Worm (Caenorhabditis elegans) whole organism, L1 larva: Measurements from ENCODE around the gene K02E7.7.

ENCODE experiments used
- C04F5.9 ChIP-seq: sonication (generic microtip); optimal IDR thresholded peaks from 2 replicates; lab custom pipeline; 2016; ENCODE audit warnings: missing genetic modification characterization, missing compliant biosample characterization
- F16B12.6 ChIP-seq: fragments of 150-350 bp; optimal IDR thresholded peaks from 2 replicates; lab custom pipeline; 2014; ENCODE audit warnings: missing biosample characterization, missing genetic modification characterization
- alr-1 ChIP-seq: fragments of 200-800 bp; sonication (Bioruptor generic); optimal IDR thresholded peaks from 2 replicates; lab custom pipeline; 2018; ENCODE audit warnings: borderline replicate concordance, mild to moderate bottlenecking, missing genetic modification characterization, missing compliant biosample characterization
- aly-2 ChIP-seq: fragments of 150-350 bp; optimal IDR thresholded peaks from 2 replicates; lab custom pipeline; 2014; ENCODE audit warnings: missing biosample characterization, missing genetic modification characterization
- ama-1 ChIP-seq: fragments of 150-350 bp; optimal IDR thresholded peaks from 2 replicates; lab custom pipeline; 2014
- blmp-1 ChIP-seq: fragments of 150-350 bp; optimal IDR thresholded peaks from 2 replicates; lab custom pipeline; 2014; ENCODE audit warnings: missing biosample characterization, missing genetic modification characterization
- ceh-63 ChIP-seq: fragments of 200-800 bp; sonication (Bioruptor generic); optimal IDR thresholded peaks from 2 replicates; lab custom pipeline; 2018; ENCODE audit warnings: mild to moderate bottlenecking, missing genetic modification characterization, missing compliant biosample characterization
- ceh-82 ChIP-seq, 3 experiments: fragments of 150-350 bp in 1 of 3; sonication (generic microtip) in 2 of 3; optimal IDR thresholded peaks; 2 replicates each; lab custom pipeline; 2014 to 2017; ENCODE audit warnings: missing biosample characterization in 3 of 3, missing genetic modification characterization in 3 of 3
- ceh-88 ChIP-seq: fragments of 200-800 bp; sonication (Bioruptor generic); IDR thresholded peaks from 2 replicates; pipeline ENCODE4 v1.3.6; 2022; ENCODE audit warnings: missing genetic modification characterization, missing compliant biosample characterization
- ceh-90 ChIP-seq: sonication (generic microtip); optimal IDR thresholded peaks from 2 replicates; lab custom pipeline; 2016; ENCODE audit warnings: missing genetic modification characterization, missing compliant biosample characterization
- efl-1 ChIP-seq, 4 experiments: fragments of 150-350 bp; optimal IDR thresholded peaks in 3 of 4; peaks in 1 of 4; 1 replicate in 1 of 4; 2 replicates in 3 of 4; lab custom pipeline; 2014; ENCODE audit warnings: missing biosample characterization in 2 of 4, missing genetic modification characterization in 2 of 4, missing genetic modification reagents in 2 of 4
- egl-13 ChIP-seq: sonication (generic microtip); optimal IDR thresholded peaks from 2 replicates; lab custom pipeline; 2016; ENCODE audit warnings: missing genotype, missing genetic modification reagents, missing genetic modification characterization, missing compliant biosample characterization
- elt-2 ChIP-seq: sonication (generic microtip); optimal IDR thresholded peaks from 2 replicates; lab custom pipeline; 2016; ENCODE audit warnings: missing genetic modification characterization, mild to moderate bottlenecking, inconsistent platforms, missing compliant biosample characterization, missing genetic modification reagents
- elt-3 ChIP-seq, 6 experiments: fragments of 150-350 bp in 1 of 6; sonication (generic microtip); optimal IDR thresholded peaks; 2 replicates each; lab custom pipeline; 2017 to 2018; ENCODE audit warnings: missing biosample characterization in 6 of 6, missing genetic modification characterization in 6 of 6, inconsistent platforms in 1 of 6
- ets-5 ChIP-seq: fragments of 200-800 bp; sonication (Bioruptor generic); IDR thresholded peaks from 2 replicates; pipeline ENCODE4 v1.3.6; 2022; ENCODE audit warnings: missing genetic modification characterization, missing compliant biosample characterization
- fkh-10 ChIP-seq: sonication (generic microtip); optimal IDR thresholded peaks from 2 replicates; lab custom pipeline; 2017; ENCODE audit warnings: missing biosample characterization, missing genetic modification reagents, missing genetic modification characterization
- fkh-4 ChIP-seq: sonication (generic microtip); optimal IDR thresholded peaks from 2 replicates; lab custom pipeline; 2016; ENCODE audit warnings: missing compliant biosample characterization, missing genetic modification characterization, borderline replicate concordance
- fos-1 ChIP-seq: fragments of 150-350 bp; optimal IDR thresholded peaks from 2 replicates; lab custom pipeline; 2014; ENCODE audit warnings: missing biosample characterization, missing genetic modification characterization
- hlh-4 ChIP-seq: sonication (generic microtip); optimal IDR thresholded peaks from 2 replicates; lab custom pipeline; 2016; ENCODE audit warnings: mild to moderate bottlenecking, missing genetic modification characterization, missing compliant biosample characterization
- irx-1 ChIP-seq: sonication (generic microtip); optimal IDR thresholded peaks from 2 replicates; lab custom pipeline; 2016; ENCODE audit warnings: missing genetic modification characterization, missing compliant biosample characterization
- isw-1 ChIP-seq: fragments of 200-800 bp; sonication (Bioruptor generic); IDR thresholded peaks from 2 replicates; pipeline ENCODE4 v1.3.6; 2022; ENCODE audit warnings: missing genetic modification characterization, missing compliant biosample characterization
- jun-1 ChIP-seq: fragments of 150-350 bp; optimal IDR thresholded peaks from 2 replicates; lab custom pipeline; 2014; ENCODE audit warnings: missing biosample characterization, missing genetic modification reagents, missing genetic modification characterization
- lin-13 ChIP-seq: fragments of 150-350 bp; optimal IDR thresholded peaks from 2 replicates; lab custom pipeline; 2014; ENCODE audit warnings: missing biosample characterization, missing genetic modification reagents, missing genetic modification characterization
- lin-14 ChIP-seq: fragments of 200-800 bp; sonication (Bioruptor generic); optimal IDR thresholded peaks from 2 replicates; lab custom pipeline; 2018; ENCODE audit warnings: mild to moderate bottlenecking, missing genetic modification characterization, moderate library complexity, missing compliant biosample characterization
- lin-15B ChIP-seq: fragments of 150-350 bp; sonication (generic microtip); optimal IDR thresholded peaks from 3 replicates; lab custom pipeline; 2014; ENCODE audit warnings: missing biosample characterization, missing genetic modification characterization
- lin-35 ChIP-seq, 2 experiments: fragments of 150-350 bp; optimal IDR thresholded peaks; 2 replicates each; lab custom pipeline; 2014; ENCODE audit warnings: missing biosample characterization in 2 of 2, missing genetic modification characterization in 2 of 2, missing genetic modification reagents in 2 of 2
- lin-39 ChIP-seq: fragments of 150-350 bp; optimal IDR thresholded peaks from 2 replicates; lab custom pipeline; 2014; ENCODE audit warnings: missing biosample characterization, missing genetic modification reagents, missing genetic modification characterization
- lsy-2 ChIP-seq, 2 experiments: fragments of 150-350 bp; optimal IDR thresholded peaks; 2 replicates each; lab custom pipeline; 2014; ENCODE audit warnings: missing biosample characterization in 2 of 2, missing genetic modification characterization in 2 of 2
- mdl-1 ChIP-seq, 2 experiments: fragments of 150-350 bp; optimal IDR thresholded peaks; 2 replicates each; lab custom pipeline; 2014 to 2017; ENCODE audit warnings: missing biosample characterization in 2 of 2, missing genetic modification characterization in 2 of 2, inconsistent platforms in 1 of 2
- nhr-11 ChIP-seq: fragments of 150-350 bp; optimal IDR thresholded peaks from 2 replicates; lab custom pipeline; 2014; ENCODE audit warnings: missing biosample characterization, missing genetic modification characterization
- nhr-20 ChIP-seq: sonication (generic microtip); optimal IDR thresholded peaks from 2 replicates; lab custom pipeline; 2016; ENCODE audit warnings: mild to moderate bottlenecking, missing genetic modification characterization, missing compliant biosample characterization
- nhr-47 ChIP-seq: sonication (generic microtip); optimal IDR thresholded peaks from 2 replicates; lab custom pipeline; 2016; ENCODE audit warnings: mild to moderate bottlenecking, missing genetic modification characterization, moderate library complexity, missing compliant biosample characterization
- nhr-77 ChIP-seq: fragments of 150-350 bp; optimal IDR thresholded peaks from 2 replicates; lab custom pipeline; 2014; ENCODE audit warnings: missing biosample characterization, missing genetic modification characterization
- nhr-84 ChIP-seq: sonication (generic microtip); optimal IDR thresholded peaks from 2 replicates; lab custom pipeline; 2017; ENCODE audit warnings: missing biosample characterization, missing genetic modification characterization
- pqm-1 ChIP-seq: sonication (generic microtip); optimal IDR thresholded peaks from 3 replicates; lab custom pipeline; 2017; ENCODE audit warnings: missing biosample characterization, missing genetic modification characterization
- rnt-1 ChIP-seq: sonication (generic microtip); optimal IDR thresholded peaks from 2 replicates; lab custom pipeline; 2016; ENCODE audit warnings: mild to moderate bottlenecking, missing genetic modification characterization, moderate library complexity, missing compliant biosample characterization
- skn-1 ChIP-seq: fragments of 150-350 bp; optimal IDR thresholded peaks from 2 replicates; lab custom pipeline; 2014; ENCODE audit warnings: missing biosample characterization, missing genetic modification characterization
- sptf-1 ChIP-seq: fragments of 150-350 bp; optimal IDR thresholded peaks from 2 replicates; lab custom pipeline; 2014; ENCODE audit warnings: missing biosample characterization, missing genetic modification characterization
- sup-37 ChIP-seq: fragments of 200-800 bp; sonication (Bioruptor generic); optimal IDR thresholded peaks from 2 replicates; lab custom pipeline; 2018; ENCODE audit warnings: mild to moderate bottlenecking, missing genetic modification characterization, missing compliant biosample characterization
- swsn-7 ChIP-seq: sonication (generic microtip); optimal IDR thresholded peaks from 2 replicates; lab custom pipeline; 2016; ENCODE audit warnings: missing genetic modification characterization, missing compliant biosample characterization
- tbx-2 ChIP-seq: sonication (generic microtip); optimal IDR thresholded peaks from 2 replicates; lab custom pipeline; 2016; ENCODE audit warnings: missing genetic modification characterization, missing compliant biosample characterization
- tlp-1 ChIP-seq: fragments of 150-350 bp; optimal IDR thresholded peaks from 2 replicates; lab custom pipeline; 2014; ENCODE audit warnings: missing biosample characterization, missing genetic modification characterization
- unc-130 ChIP-seq: fragments of 150-350 bp; optimal IDR thresholded peaks from 2 replicates; lab custom pipeline; 2017; ENCODE audit warnings: missing biosample characterization, missing genetic modification characterization, inconsistent platforms
- unc-62 ChIP-seq: fragments of 150-350 bp; optimal IDR thresholded peaks from 2 replicates; lab custom pipeline; 2014; ENCODE audit warnings: missing biosample characterization, missing genetic modification reagents, missing genetic modification characterization
- unc-86 ChIP-seq: sonication (generic microtip); optimal IDR thresholded peaks from 2 replicates; lab custom pipeline; 2016; ENCODE audit warnings: missing genetic modification characterization, missing compliant biosample characterization
- xbp-1 ChIP-seq: sonication (generic microtip); optimal IDR thresholded peaks from 2 replicates; lab custom pipeline; 2016; ENCODE audit warnings: missing genetic modification characterization, missing compliant biosample characterization
- zag-1 ChIP-seq: fragments of 150-350 bp; optimal IDR thresholded peaks from 2 replicates; lab custom pipeline; 2014; ENCODE audit warnings: missing biosample characterization, missing genetic modification characterization
- zip-4 ChIP-seq: fragments of 200-800 bp; sonication (Bioruptor generic); optimal IDR thresholded peaks from 2 replicates; lab custom pipeline; 2018; ENCODE audit warnings: mild to moderate bottlenecking, missing genetic modification characterization, moderate library complexity, missing compliant biosample characterization
- ztf-11 ChIP-seq, 2 experiments: sonication (generic microtip); optimal IDR thresholded peaks; 2 replicates each; lab custom pipeline; 2016 to 2017; ENCODE audit warnings: missing genetic modification characterization in 2 of 2, missing biosample characterization in 1 of 2, missing compliant biosample characterization in 1 of 2
- ztf-4 ChIP-seq: fragments of 150-350 bp; optimal IDR thresholded peaks from 2 replicates; lab custom pipeline; 2014; ENCODE audit warnings: missing biosample characterization, missing genetic modification characterization

The K02E7.7 gene

DNA sequence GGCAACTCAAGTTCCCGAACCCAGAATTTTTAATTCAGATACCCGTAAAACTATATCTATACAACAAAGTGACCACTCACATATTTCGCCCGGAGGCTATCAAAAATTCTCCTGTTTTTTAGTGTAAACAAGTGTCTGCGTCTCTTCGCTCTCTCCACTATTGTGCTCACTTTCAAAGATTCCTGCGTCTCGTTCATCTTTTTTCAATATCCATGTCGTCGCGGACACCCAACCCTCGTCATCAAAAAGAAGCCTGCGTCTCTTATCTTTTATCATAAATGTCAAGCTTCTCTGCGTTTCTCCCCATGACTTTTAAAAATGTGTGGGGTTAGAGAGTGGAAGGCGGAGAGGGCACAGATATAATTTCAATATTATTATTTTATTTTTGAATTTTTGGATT is 30.1 kb downstream of the K02E7.7 start (continued):
- no peak for TF ChIP-seq unc-62 (GFP tag; lab: Kevin White, UChicago)
- no peak; the same call in 1 of the 2 replicates for TF ChIP-seq ceh-88 (GFP tag; lab: Robert Waterston, UW)
- peak; percentile 61 for TF ChIP-seq nhr-11 (tag; lab: Kevin White, UChicago)
- peak in 1 of 2 experiments; percentile 44 for TF ChIP-seq lin-35 (GFP tag; optimal IDR thresholded peaks at IDR 0.05; lab: Kevin White, UChicago)
- TF ChIP-seq hlh-4: no peak
- TF ChIP-seq xbp-1 (tag; lab: Kevin White, UChicago): peak; percentile 47
- peak; percentile 22 for TF ChIP-seq unc-86 (tag; lab: Kevin White, UChicago)
- TF ChIP-seq skn-1 (tag; lab: Kevin White, UChicago): peak; percentile 82
- peak in 1 of 6 experiments; percentile 43 for TF ChIP-seq elt-3 (tag; optimal IDR thresholded peaks at IDR 0.05; lab: Kevin White, UChicago)
- no peak for TF ChIP-seq nhr-84
- no peak for TF ChIP-seq zag-1 (tag; lab: Kevin White, UChicago)
- TF ChIP-seq pqm-1 (tag; lab: Kevin White, UChicago): no peak
- no peak for TF ChIP-seq ets-5 (GFP tag; lab: Robert Waterston, UW)
- peak; percentile 62 for TF ChIP-seq swsn-7 (tag; lab: Kevin White, UChicago)
- TF ChIP-seq ceh-82 (tag; optimal IDR thresholded peaks at IDR 0.05; lab: Kevin White, UChicago): peak; percentile 40 to 62 (median 45)
- TF ChIP-seq efl-1 (optimal IDR thresholded peaks at IDR 0.05; lab: Kevin White, UChicago): peak; percentile 63 to 65
- peak in 1 of 2 experiments; percentile 36 for TF ChIP-seq efl-1 (GFP tag; optimal IDR thresholded peaks at IDR 0.05 in 1 of 2; lab: Kevin White, UChicago)
- no peak for TF ChIP-seq ceh-63 (GFP tag; lab: Kevin White, UChicago)
- TF ChIP-seq ztf-11 (tag; optimal IDR thresholded peaks at IDR 0.05; lab: Kevin White, UChicago): no peak
- TF ChIP-seq lin-13 (GFP tag; lab: Kevin White, UChicago): peak; percentile 47
- no peak for TF ChIP-seq F16B12.6 (tag; lab: Kevin White, UChicago)
- TF ChIP-seq zip-4 (GFP tag; lab: Kevin White, UChicago): no peak
- TF ChIP-seq nhr-77: no peak
- peak; percentile 30 for TF ChIP-seq jun-1
- peak; percentile 52 for TF ChIP-seq irx-1 (tag; lab: Kevin White, UChicago)

DNA sequence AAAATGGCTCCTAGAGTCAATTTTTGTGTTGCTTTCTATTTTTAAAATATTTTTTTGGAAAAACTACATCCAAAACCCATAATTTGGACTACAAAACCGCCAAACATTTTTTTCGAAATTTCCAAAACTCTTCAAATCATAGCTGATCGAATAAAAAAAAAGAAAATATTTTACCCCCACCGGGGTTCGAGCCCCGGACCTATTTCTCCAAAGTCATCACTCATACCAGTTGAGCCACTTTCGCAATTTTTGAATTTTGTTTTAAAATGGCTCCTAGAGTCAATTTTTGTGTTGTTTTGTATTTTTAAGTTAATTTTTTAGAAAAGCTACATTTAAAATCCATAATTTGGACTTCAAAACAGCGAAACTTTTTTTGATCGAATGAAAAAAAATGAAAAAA is 30.7 kb downstream of the K02E7.7 start:
- no peak for TF ChIP-seq lsy-2 (tag; optimal IDR thresholded peaks at IDR 0.05; lab: Kevin White, UChicago)
- no peak for TF ChIP-seq lin-14 (GFP tag; lab: Kevin White, UChicago)

DNA sequence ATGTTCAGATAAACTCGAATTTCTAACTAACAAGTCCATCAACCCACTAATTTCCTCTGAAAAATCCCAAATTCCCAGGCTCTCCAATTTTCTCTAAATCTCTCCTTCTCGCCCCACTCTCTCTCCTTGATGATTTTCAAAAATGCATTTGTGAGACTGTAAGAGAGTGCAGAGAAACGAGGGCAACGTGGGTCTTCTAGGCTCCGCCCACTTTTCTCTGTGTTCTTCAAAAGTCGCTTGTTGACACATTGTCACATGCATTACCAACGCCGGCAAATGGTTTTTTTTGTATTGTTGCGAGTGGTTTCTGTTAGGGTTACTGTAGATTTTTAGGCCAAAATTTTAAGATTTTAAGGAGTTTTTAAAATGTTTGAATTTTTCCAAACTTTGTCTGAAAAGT is 31.7 kb downstream of the K02E7.7 start:
- TF ChIP-seq C04F5.9 (tag; lab: Kevin White, UChicago): no peak
- TF ChIP-seq ztf-4: no peak
- TF ChIP-seq lin-39 (tag; lab: Kevin White, UChicago): no peak
- no peak for TF ChIP-seq fos-1
- TF ChIP-seq egl-13 (tag; lab: Kevin White, UChicago): no peak
- TF ChIP-seq lin-15B: no peak
- no peak for TF ChIP-seq tbx-2 (tag; lab: Kevin White, UChicago)
- no peak for TF ChIP-seq aly-2 (tag; lab: Kevin White, UChicago)
- peak; percentile 50 for TF ChIP-seq lin-14 (GFP tag; lab: Kevin White, UChicago)
- no peak for TF ChIP-seq unc-130 (tag; lab: Kevin White, UChicago)
- TF ChIP-seq ama-1 (lab: Kevin White, UChicago): no peak
- TF ChIP-seq nhr-47 (tag; lab: Kevin White, UChicago): no peak
- peak; percentile 20 for TF ChIP-seq blmp-1 (tag; lab: Kevin White, UChicago)
- TF ChIP-seq nhr-84: no peak
- no peak for TF ChIP-seq unc-62 (GFP tag; lab: Kevin White, UChicago)
- TF ChIP-seq rnt-1: peak; percentile 23
- TF ChIP-seq tlp-1: no peak
- no peak for TF ChIP-seq isw-1 (GFP tag; lab: Robert Waterston, UW)
- no peak for TF ChIP-seq fkh-4
- peak in 1 of 2 experiments; percentile 42 for TF ChIP-seq lin-35 (GFP tag; optimal IDR thresholded peaks at IDR 0.05; lab: Kevin White, UChicago)
- no peak for TF ChIP-seq sptf-1 (tag; lab: Kevin White, UChicago)
- no peak for TF ChIP-seq ceh-90 (tag; lab: Kevin White, UChicago)
- no peak for TF ChIP-seq fkh-10 (GFP tag; lab: Kevin White, UChicago)
- no peak for TF ChIP-seq sup-37 (GFP tag; lab: Kevin White, UChicago)
- TF ChIP-seq alr-1 (tag; lab: Kevin White, UChicago): no peak
- TF ChIP-seq mdl-1 (tag; optimal IDR thresholded peaks at IDR 0.05; lab: Kevin White, UChicago): peak in 1 of 2 experiments; percentile 64
- TF ChIP-seq nhr-77: no peak
- TF ChIP-seq irx-1 (tag; lab: Kevin White, UChicago): no peak
- TF ChIP-seq nhr-20 (tag; lab: Kevin White, UChicago): no peak
- TF ChIP-seq elt-2: no peak
